Worm (Caenorhabditis elegans) whole organism, L1 larva: ENCODE results near the gene ccdc-47.
A peak's percentile ranks its signal among the peaks of the same experiment; 100 is the strongest.

ENCODE experiments used
- Y116A8C.19 ChIP-seq: sonication (generic microtip); optimal IDR thresholded peaks from 2 replicates; lab custom pipeline; 2016; ENCODE audit warnings: missing compliant biosample characterization, missing genetic modification characterization, borderline replicate concordance
- ama-1 ChIP-seq: fragments of 150-350 bp; optimal IDR thresholded peaks from 2 replicates; lab custom pipeline; 2014
- blmp-1 ChIP-seq: fragments of 150-350 bp; optimal IDR thresholded peaks from 2 replicates; lab custom pipeline; 2014; ENCODE audit warnings: missing biosample characterization, missing genetic modification characterization
- ceh-82 ChIP-seq, 3 experiments: fragments of 150-350 bp in 1 of 3; sonication (generic microtip) in 2 of 3; optimal IDR thresholded peaks; 2 replicates each; lab custom pipeline; 2014 to 2017; ENCODE audit warnings: missing biosample characterization in 3 of 3, missing genetic modification characterization in 3 of 3
- ceh-90 ChIP-seq: sonication (generic microtip); optimal IDR thresholded peaks from 2 replicates; lab custom pipeline; 2016; ENCODE audit warnings: missing genetic modification characterization, missing compliant biosample characterization
- dsc-1 ChIP-seq: sonication (generic microtip); optimal IDR thresholded peaks from 2 replicates; lab custom pipeline; 2016; ENCODE audit warnings: mild to moderate bottlenecking, missing genetic modification characterization, missing compliant biosample characterization
- efl-1 ChIP-seq, 4 experiments: fragments of 150-350 bp; optimal IDR thresholded peaks in 3 of 4; peaks in 1 of 4; 1 replicate in 1 of 4; 2 replicates in 3 of 4; lab custom pipeline; 2014; ENCODE audit warnings: missing biosample characterization in 2 of 4, missing genetic modification characterization in 2 of 4, missing genetic modification reagents in 2 of 4
- elt-2 ChIP-seq: sonication (generic microtip); optimal IDR thresholded peaks from 2 replicates; lab custom pipeline; 2016; ENCODE audit warnings: missing genetic modification characterization, mild to moderate bottlenecking, inconsistent platforms, missing compliant biosample characterization, missing genetic modification reagents
- fos-1 ChIP-seq: fragments of 150-350 bp; optimal IDR thresholded peaks from 2 replicates; lab custom pipeline; 2014; ENCODE audit warnings: missing biosample characterization, missing genetic modification characterization
- lin-13 ChIP-seq: fragments of 150-350 bp; optimal IDR thresholded peaks from 2 replicates; lab custom pipeline; 2014; ENCODE audit warnings: missing biosample characterization, missing genetic modification reagents, missing genetic modification characterization
- lin-35 ChIP-seq, 2 experiments: fragments of 150-350 bp; optimal IDR thresholded peaks; 2 replicates each; lab custom pipeline; 2014; ENCODE audit warnings: missing biosample characterization in 2 of 2, missing genetic modification characterization in 2 of 2, missing genetic modification reagents in 2 of 2
- mdl-1 ChIP-seq, 2 experiments: fragments of 150-350 bp; optimal IDR thresholded peaks; 2 replicates each; lab custom pipeline; 2014 to 2017; ENCODE audit warnings: missing biosample characterization in 2 of 2, missing genetic modification characterization in 2 of 2, inconsistent platforms in 1 of 2
- mef-2 ChIP-seq: fragments of 150-350 bp; optimal IDR thresholded peaks from 2 replicates; lab custom pipeline; 2014; ENCODE audit warnings: missing biosample characterization, missing genetic modification characterization
- mep-1 ChIP-seq: fragments of 150-350 bp; optimal IDR thresholded peaks from 2 replicates; lab custom pipeline; 2014; ENCODE audit warnings: missing biosample characterization, missing genetic modification characterization
- nhr-11 ChIP-seq: fragments of 150-350 bp; optimal IDR thresholded peaks from 2 replicates; lab custom pipeline; 2014; ENCODE audit warnings: missing biosample characterization, missing genetic modification characterization
- nhr-20 ChIP-seq: sonication (generic microtip); optimal IDR thresholded peaks from 2 replicates; lab custom pipeline; 2016; ENCODE audit warnings: mild to moderate bottlenecking, missing genetic modification characterization, missing compliant biosample characterization
- nhr-85 ChIP-seq: sonication (generic microtip); peaks from one replicate; lab custom pipeline; 2016; ENCODE audit warnings: missing genetic modification characterization, inconsistent platforms, missing compliant biosample characterization
- nhr-90 ChIP-seq: sonication (generic microtip); optimal IDR thresholded peaks from 2 replicates; lab custom pipeline; 2016; ENCODE audit warnings: mild to moderate bottlenecking, missing genetic modification characterization, missing compliant biosample characterization; ENCODE audit not compliant: poor library complexity
- unc-30 ChIP-seq: sonication (generic microtip); optimal IDR thresholded peaks from 2 replicates; lab custom pipeline; 2017; ENCODE audit warnings: missing biosample characterization, missing genetic modification characterization
- unc-98 ChIP-seq: fragments of 200-800 bp; sonication (Bioruptor generic); IDR thresholded peaks from 2 replicates; pipeline ENCODE4 v1.3.6; 2022; ENCODE audit warnings: missing genetic modification characterization, missing compliant biosample characterization
- ztf-11 ChIP-seq, 2 experiments: sonication (generic microtip); optimal IDR thresholded peaks; 2 replicates each; lab custom pipeline; 2016 to 2017; ENCODE audit warnings: missing genetic modification characterization in 2 of 2, missing biosample characterization in 1 of 2, missing compliant biosample characterization in 1 of 2

The ccdc-47 gene

ce11 chrIII:3959987-3960386 lies 43.2 kb downstream of the ccdc-47 start, which contains the start of gene R10E9.3:
Gene R10E9.3 (plus strand): TSS chrIII:3960221.
- no peak for TF ChIP-seq efl-1 (optimal IDR thresholded peaks at IDR 0.05; lab: Kevin White, UChicago)
- peak in 1 of 2 experiments; percentile 83 for TF ChIP-seq efl-1 (GFP tag; optimal IDR thresholded peaks at IDR 0.05 in 1 of 2; lab: Kevin White, UChicago)
- TF ChIP-seq elt-2 (tag; lab: Kevin White, UChicago), result peak; percentile 10
- TF ChIP-seq lin-35 (GFP tag; optimal IDR thresholded peaks at IDR 0.05; lab: Kevin White, UChicago), result peak in 1 of 2 experiments; percentile 40
- no peak for TF ChIP-seq mef-2
- peak; percentile 32 for TF ChIP-seq nhr-20 (tag; lab: Kevin White, UChicago)
- peak in 1 of 2 experiments; percentile 5 for TF ChIP-seq mdl-1 (tag; optimal IDR thresholded peaks at IDR 0.05; lab: Kevin White, UChicago)
- no peak for TF ChIP-seq ama-1

- no peak for TF ChIP-seq nhr-11 (tag; lab: Kevin White, UChicago)
- peak; percentile 36 for TF ChIP-seq nhr-85 (tag; lab: Kevin White, UChicago)
- TF ChIP-seq ceh-90 (tag; lab: Kevin White, UChicago), result no peak
- TF ChIP-seq Y116A8C.19 (tag; lab: Kevin White, UChicago), result no peak
- TF ChIP-seq nhr-90 (tag; lab: Kevin White, UChicago), result no peak
- no peak for TF ChIP-seq unc-98 (GFP tag; lab: Robert Waterston, UW)
- no peak for TF ChIP-seq ceh-82 (tag; optimal IDR thresholded peaks at IDR 0.05; lab: Kevin White, UChicago)
These were observed 47.5 kb downstream of the ccdc-47 start, which contains the start of gene R10E9.2 for ce11 chrIII:3964237-3964636. Gene R10E9.2 (minus strand): TSS chrIII:3964337.

- TF ChIP-seq blmp-1 (tag; lab: Kevin White, UChicago), result no peak
- TF ChIP-seq unc-98 (GFP tag; lab: Robert Waterston, UW), result no peak
- no peak for TF ChIP-seq dsc-1 (tag; lab: Kevin White, UChicago)
- TF ChIP-seq ztf-11 (tag; optimal IDR thresholded peaks at IDR 0.05; lab: Kevin White, UChicago), result no peak
- no peak for TF ChIP-seq mep-1 (tag; lab: Kevin White, UChicago)
- TF ChIP-seq fos-1 (tag; lab: Kevin White, UChicago), result no peak
- no peak for TF ChIP-seq lin-35 (GFP tag; optimal IDR thresholded peaks at IDR 0.05; lab: Kevin White, UChicago)
- TF ChIP-seq lin-13 (GFP tag; lab: Kevin White, UChicago), result no peak
- TF ChIP-seq unc-30 (tag; lab: Kevin White, UChicago), result no peak
These were observed 49.4 kb downstream of the ccdc-47 start for ce11 chrIII:3966143-3966542.
